Fruit fly (Drosophila melanogaster) Kc167 (cell line): ENCODE results near the gene CG13784.

Experiments used
- insv ChIP-seq: fragments of >200 bp; optimal IDR thresholded peaks from 3 replicates; lab custom pipeline; 2018; ENCODE audit warnings: missing external identifiers
- psq ChIP-seq: fragments of >200 bp; optimal IDR thresholded peaks from 2 replicates; lab custom pipeline; 2017; ENCODE audit warnings: missing external identifiers

DNA sequence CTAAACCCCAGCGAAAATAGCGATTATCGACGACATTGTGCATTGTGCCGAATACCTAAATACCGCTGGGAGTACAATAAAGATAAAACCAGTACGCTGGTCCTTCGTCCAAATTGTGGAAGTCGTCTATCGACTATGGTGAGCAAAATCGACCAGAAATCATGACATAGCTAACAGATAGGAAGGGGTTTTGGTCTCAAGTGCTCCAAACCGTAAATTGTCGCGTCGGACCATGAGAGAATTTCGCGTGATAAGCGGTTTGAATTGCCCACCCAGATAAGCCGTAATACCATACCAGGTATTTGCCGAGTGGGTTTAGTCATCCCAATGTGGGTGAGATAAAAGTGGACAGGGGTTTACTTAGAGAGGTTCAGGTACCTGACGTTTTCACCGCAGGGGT, 1.9 kb downstream of the CG13784 start:
- TF ChIP-seq insv (lab: Kevin White, UChicago) = no peak
- no peak for TF ChIP-seq psq
